Fruit fly (Drosophila melanogaster): ENCODE results near the gene CG43208.

DNA sequence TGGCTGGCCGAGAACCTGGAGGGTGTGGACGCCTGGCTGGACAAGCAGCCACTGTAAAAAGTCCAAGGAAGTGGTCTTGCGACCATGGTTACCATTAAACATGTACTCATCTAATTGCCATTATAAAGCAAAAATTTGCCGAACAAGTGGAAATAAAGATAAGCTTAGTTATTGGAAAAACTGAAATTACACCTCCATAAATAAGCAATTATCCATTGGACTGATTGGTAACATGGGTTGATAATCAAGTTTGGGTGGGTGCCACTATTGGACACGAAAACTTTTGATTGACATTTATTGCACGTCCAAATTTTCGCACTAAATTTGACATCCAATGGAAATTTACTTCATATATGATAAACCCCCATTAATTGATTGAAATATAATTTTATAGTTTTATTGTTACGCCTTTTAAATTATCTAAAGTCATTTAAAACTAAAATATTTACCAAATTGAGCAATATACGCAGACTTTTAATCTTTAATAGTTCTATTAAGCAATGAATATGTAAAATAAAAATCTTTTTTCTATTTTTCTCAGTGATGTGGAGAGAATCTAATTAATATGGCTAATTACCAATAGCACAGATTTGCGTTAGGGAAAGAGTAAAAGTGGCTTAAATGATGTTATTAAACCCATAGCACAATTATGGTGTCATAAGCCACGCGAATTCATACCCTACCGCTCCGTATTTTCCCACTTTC, 5.0 kb upstream of the CG43208 start, which contains the start of gene CG8774:
- TF ChIP-seq psq (optimal IDR thresholded peaks at IDR 0.05) (no peak), h (optimal IDR thresholded peaks at IDR 0.05) (no peak)
